Fruit fly (Drosophila melanogaster) whole organism, embryonic: Measurements from ENCODE around the gene inaE.
A peak's percentile ranks its signal among the peaks of the same experiment; 100 is the strongest.

Experiments
- Asciz ChIP-seq: fragments of 200-800 bp; sonication (Bioruptor generic); optimal IDR thresholded peaks from 2 replicates; lab custom pipeline; 2017; ENCODE audit warnings: missing biosample characterization, mild to moderate bottlenecking, missing genetic modification characterization, missing genetic modification reagents
- B-H1 ChIP-seq: fragments of 200-800 bp; sonication (Bioruptor generic); IDR thresholded peaks from 3 replicates; pipeline ENCODE4 v1.3.6; 2022; ENCODE audit warnings: missing biosample characterization, missing genetic modification characterization
- BtbVII ChIP-seq: fragments of 200-800 bp; sonication (Bioruptor generic); optimal IDR thresholded peaks from 3 replicates; lab custom pipeline; 2017; ENCODE audit warnings: missing biosample characterization, mild to moderate bottlenecking, missing genetic modification characterization
- CG11560 ChIP-seq: fragments of 200-800 bp; sonication (Bioruptor generic); IDR thresholded peaks from 3 replicates; pipeline ENCODE4 v1.3.6; 2022; ENCODE audit warnings: missing biosample characterization, missing genetic modification characterization
- CG11695 ChIP-seq: fragments of 200-800 bp; sonication (Bioruptor generic); IDR thresholded peaks from 3 replicates; pipeline ENCODE4 v1.3.6; 2022; ENCODE audit warnings: missing biosample characterization, missing genetic modification characterization
- CG12769 ChIP-seq: fragments of 200-800 bp; sonication (Bioruptor generic); optimal IDR thresholded peaks from 2 replicates; lab custom pipeline; 2019; ENCODE audit warnings: missing biosample characterization, mild to moderate bottlenecking, missing genetic modification characterization, moderate library complexity
- CG13123 ChIP-seq: fragments of 200-800 bp; sonication (Bioruptor generic); optimal IDR thresholded peaks from 2 replicates; lab custom pipeline; 2016; ENCODE audit warnings: missing biosample characterization, missing genetic modification characterization
- CG13624 ChIP-seq: fragments of 200-800 bp; sonication (Bioruptor generic); optimal IDR thresholded peaks from 2 replicates; lab custom pipeline; 2016; ENCODE audit warnings: missing biosample characterization, missing genetic modification characterization
- CG13775 ChIP-seq: fragments of 200-800 bp; sonication (Bioruptor generic); optimal IDR thresholded peaks from 3 replicates; lab custom pipeline; 2017; ENCODE audit warnings: missing biosample characterization, mild to moderate bottlenecking, missing genetic modification characterization
- CG14860 ChIP-seq: fragments of 200-800 bp; sonication (Bioruptor generic); IDR thresholded peaks from 3 replicates; pipeline ENCODE4 v1.3.6; 2022; ENCODE audit warnings: missing biosample characterization, missing genetic modification characterization; ENCODE audit not compliant: partially characterized antibody
- CG17328 ChIP-seq: fragments of 200-800 bp; sonication (Bioruptor generic); IDR thresholded peaks from 2 replicates; pipeline ENCODE4 v1.3.6; 2022; ENCODE audit warnings: missing biosample characterization, missing genetic modification characterization
- CG2116 ChIP-seq: fragments of 200-800 bp; sonication (Bioruptor generic); optimal IDR thresholded peaks from 3 replicates; lab custom pipeline; 2018; ENCODE audit warnings: missing biosample characterization, mild to moderate bottlenecking, missing genetic modification characterization
- CG2889 ChIP-seq: fragments of 200-800 bp; sonication (Bioruptor generic); IDR thresholded peaks from 3 replicates; pipeline ENCODE4 v1.3.6; 2022; ENCODE audit warnings: missing biosample characterization, missing genetic modification characterization
- CG3726 ChIP-seq: fragments of 200-800 bp; sonication (Bioruptor generic); IDR thresholded peaks from 3 replicates; pipeline ENCODE4, ENCODE4 v1.3.6; 2022; ENCODE audit warnings: missing biosample characterization, missing genetic modification characterization
- CG6272 ChIP-seq: fragments of 200-800 bp; sonication (Bioruptor generic); IDR thresholded peaks from 2 replicates; pipeline ENCODE4 v1.3.6; 2022; ENCODE audit warnings: missing biosample characterization, missing genetic modification characterization
- Camta ChIP-seq: fragments of 200-800 bp; sonication (Bioruptor generic); optimal IDR thresholded peaks from 2 replicates; lab custom pipeline; 2016; ENCODE audit warnings: missing biosample characterization, missing genetic modification characterization
- Chrac-16 ChIP-seq: fragments of 200-800 bp; sonication (Bioruptor generic); optimal IDR thresholded peaks from 3 replicates; lab custom pipeline; 2016; ENCODE audit warnings: missing biosample characterization, missing genetic modification characterization
- CoRest ChIP-seq: fragments of 200-800 bp; sonication (Bioruptor generic); optimal IDR thresholded peaks from 3 replicates; lab custom pipeline; 2018; ENCODE audit warnings: missing biosample characterization, mild to moderate bottlenecking, missing genetic modification characterization, moderate library complexity
- Drgx ChIP-seq: fragments of 200-800 bp; sonication (Bioruptor generic); IDR thresholded peaks from 2 replicates; pipeline ENCODE4 v1.3.6; 2022; ENCODE audit warnings: missing biosample characterization, missing genetic modification characterization
- E2f2 ChIP-seq: fragments of 200-800 bp; sonication (Bioruptor generic); IDR thresholded peaks from 2 replicates; pipeline ENCODE4 v1.3.6; 2022; ENCODE audit warnings: missing biosample characterization, missing genetic modification characterization
- HHEX ChIP-seq: fragments of 200-800 bp; sonication (Bioruptor generic); optimal IDR thresholded peaks from 3 replicates; lab custom pipeline; 2017; ENCODE audit warnings: missing biosample characterization, mild to moderate bottlenecking, missing genetic modification characterization, missing genetic modification reagents
- HLHmδ ChIP-seq: fragments of 200-800 bp; sonication (Bioruptor generic); optimal IDR thresholded peaks from 2 replicates; lab custom pipeline; 2018; ENCODE audit warnings: missing biosample characterization, mild to moderate bottlenecking, missing genetic modification characterization, moderate library complexity
- Hr39 ChIP-seq: fragments of >200 bp; optimal IDR thresholded peaks from 2 replicates; lab custom pipeline; 2017
- Hr51 ChIP-seq, 2 experiments: fragments of 200-800 bp; sonication (Bioruptor generic); optimal IDR thresholded peaks; 2 replicates in 1 of 2; 3 replicates in 1 of 2; lab custom pipeline; 2016 to 2018; ENCODE audit warnings: missing biosample characterization in 2 of 2, missing genetic modification characterization in 2 of 2, mild to moderate bottlenecking in 1 of 2, moderate library complexity in 1 of 2
- Hr78 ChIP-seq, 2 experiments: fragments of 200-800 bp in 1 of 2; fragments of >200 bp in 1 of 2; sonication (Bioruptor generic) in 1 of 2; optimal IDR thresholded peaks; 2 replicates each; lab custom pipeline; 2017 to 2019; ENCODE audit warnings: missing biosample characterization in 2 of 2, missing genetic modification characterization in 2 of 2, mild to moderate bottlenecking in 1 of 2, moderate library complexity in 1 of 2
- Max ChIP-seq: fragments of 200-800 bp; sonication (Bioruptor generic); optimal IDR thresholded peaks from 2 replicates; lab custom pipeline; 2016; ENCODE audit warnings: missing biosample characterization, mild to moderate bottlenecking, missing genetic modification characterization
- Meics ChIP-seq: fragments of 200-800 bp; sonication (Bioruptor generic); optimal IDR thresholded peaks from 2 replicates; lab custom pipeline; 2017; ENCODE audit warnings: missing biosample characterization, mild to moderate bottlenecking, missing genetic modification characterization
- PHDP ChIP-seq: fragments of 200-800 bp; sonication (Bioruptor generic); optimal IDR thresholded peaks from 3 replicates; lab custom pipeline; 2018; ENCODE audit warnings: missing biosample characterization, mild to moderate bottlenecking, missing genetic modification characterization, moderate library complexity
- Side ChIP-seq: fragments of 200-800 bp; sonication (Bioruptor generic); optimal IDR thresholded peaks from 2 replicates; lab custom pipeline; 2016; ENCODE audit warnings: missing biosample characterization, missing genetic modification characterization
- Sin3A ChIP-seq: fragments of >200 bp; optimal IDR thresholded peaks from 2 replicates; lab custom pipeline; 2018
- Trl ChIP-seq, 3 experiments: fragments of >200 bp in 2 of 3; fragments of 200-800 bp in 1 of 3; sonication (Bioruptor generic) in 1 of 3; optimal IDR thresholded peaks; 2 replicates in 1 of 3; 3 replicates in 2 of 3; lab custom pipeline; 2016 to 2017; ENCODE audit warnings: missing biosample characterization in 1 of 3, missing genetic modification characterization in 1 of 3
- ash1 ChIP-seq: fragments of 200-800 bp; sonication (Bioruptor generic); optimal IDR thresholded peaks from 2 replicates; lab custom pipeline; 2018; ENCODE audit warnings: missing biosample characterization, mild to moderate bottlenecking, missing genetic modification characterization
- cg ChIP-seq: fragments of 200-800 bp; sonication (Bioruptor generic); optimal IDR thresholded peaks from 3 replicates; lab custom pipeline; 2019; ENCODE audit warnings: missing biosample characterization, mild to moderate bottlenecking, missing genetic modification characterization, moderate library complexity
- chinmo ChIP-seq: fragments of 200-800 bp; sonication (Bioruptor generic); IDR thresholded peaks from 4 replicates; pipeline ENCODE4 v1.3.6; 2022; ENCODE audit warnings: missing biosample characterization, missing genetic modification characterization; ENCODE audit not compliant: partially characterized antibody
- dm ChIP-seq: fragments of 200-800 bp; sonication (Bioruptor generic); optimal IDR thresholded peaks from 3 replicates; lab custom pipeline; 2016; ENCODE audit warnings: missing biosample characterization, missing genetic modification characterization
- dysf ChIP-seq: fragments of 200-800 bp; sonication (Bioruptor generic); IDR thresholded peaks from 3 replicates; pipeline ENCODE4 v1.3.6; 2022; ENCODE audit warnings: missing biosample characterization, missing genetic modification characterization
- en ChIP-seq: fragments of 200-800 bp; sonication (Bioruptor generic); optimal IDR thresholded peaks from 2 replicates; lab custom pipeline; 2016; ENCODE audit warnings: missing biosample characterization, missing genetic modification characterization
- fd102C ChIP-seq: fragments of 200-800 bp; sonication (Bioruptor generic); optimal IDR thresholded peaks from 2 replicates; lab custom pipeline; 2018; ENCODE audit warnings: missing biosample characterization, mild to moderate bottlenecking, missing genetic modification characterization, moderate library complexity
- fd96Cb ChIP-seq: fragments of 200-800 bp; sonication (Bioruptor generic); optimal IDR thresholded peaks from 2 replicates; lab custom pipeline; 2018; ENCODE audit warnings: missing biosample characterization, mild to moderate bottlenecking, missing genetic modification characterization, moderate library complexity
- gem ChIP-seq: fragments of 200-800 bp; sonication (Bioruptor generic); optimal IDR thresholded peaks from 2 replicates; lab custom pipeline; 2019; ENCODE audit warnings: missing biosample characterization, mild to moderate bottlenecking, missing genetic modification characterization, moderate library complexity
- kah ChIP-seq: fragments of 200-800 bp; sonication (Bioruptor generic); optimal IDR thresholded peaks from 2 replicates; lab custom pipeline; 2018; ENCODE audit warnings: missing biosample characterization, mild to moderate bottlenecking, missing genetic modification characterization
- lilli ChIP-seq: fragments of 200-800 bp; sonication (Bioruptor generic); optimal IDR thresholded peaks from 3 replicates; lab custom pipeline; 2016; ENCODE audit warnings: missing biosample characterization, missing genetic modification characterization
- nerfin-1 ChIP-seq: fragments of 200-800 bp; sonication (Bioruptor generic); optimal IDR thresholded peaks from 3 replicates; lab custom pipeline; 2019; ENCODE audit warnings: missing biosample characterization, mild to moderate bottlenecking, missing genetic modification characterization, moderate library complexity
- oc ChIP-seq: fragments of 200-800 bp; sonication (Bioruptor generic); optimal IDR thresholded peaks from 2 replicates; lab custom pipeline; 2018; ENCODE audit warnings: missing biosample characterization, mild to moderate bottlenecking, missing genetic modification characterization, moderate library complexity
- p53 ChIP-seq: fragments of 200-800 bp; sonication (Bioruptor generic); optimal IDR thresholded peaks from 2 replicates; lab custom pipeline; 2016; ENCODE audit warnings: missing biosample characterization, missing genetic modification characterization
- salm ChIP-seq: fragments of 200-800 bp; sonication (Bioruptor generic); optimal IDR thresholded peaks from 2 replicates; lab custom pipeline; 2018; ENCODE audit warnings: missing biosample characterization, mild to moderate bottlenecking, missing genetic modification characterization
- so ChIP-seq: fragments of 200-800 bp; sonication (Bioruptor generic); IDR thresholded peaks from 3 replicates; pipeline ENCODE4 v1.3.6; 2022; ENCODE audit warnings: missing biosample characterization, missing genetic modification characterization
- sob ChIP-seq: fragments of 200-800 bp; sonication (Bioruptor generic); IDR thresholded peaks from 2 replicates; pipeline ENCODE4 v1.3.6; 2022; ENCODE audit warnings: missing biosample characterization, missing genetic modification characterization
- z ChIP-seq: fragments of 200-800 bp; sonication (Bioruptor generic); IDR thresholded peaks from 3 replicates; pipeline ENCODE4 v1.3.6; 2022; ENCODE audit warnings: missing biosample characterization, missing genetic modification characterization

The inaE gene

DNA sequence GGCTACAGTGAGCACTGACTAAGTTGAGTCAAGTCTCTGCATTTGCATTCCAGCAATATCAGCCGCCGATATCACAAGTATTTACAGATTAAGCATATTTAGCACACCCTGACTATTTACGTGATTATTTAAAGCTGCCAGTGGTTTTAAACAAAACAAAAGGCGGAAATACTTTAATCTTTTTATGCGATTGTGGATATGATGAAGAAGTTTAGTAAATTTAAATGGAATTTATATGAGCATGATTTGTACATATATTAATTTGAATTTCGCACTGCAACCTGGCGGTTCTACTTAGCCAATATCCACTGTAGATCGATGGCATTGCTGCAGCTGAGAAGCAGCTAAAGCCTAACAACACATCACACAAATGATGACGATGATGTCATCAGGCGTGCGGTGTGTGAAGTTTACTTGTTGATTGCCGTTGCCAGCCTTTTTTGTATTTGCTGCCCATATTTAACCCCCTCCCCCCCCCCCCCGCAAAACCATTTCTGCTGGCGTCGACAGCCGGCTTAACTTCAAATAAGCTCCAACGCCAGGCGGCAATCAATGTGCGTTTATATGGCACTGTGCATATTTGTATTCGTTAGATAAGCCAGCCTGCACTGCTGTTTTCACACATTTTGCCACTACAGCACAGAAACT, 32.1 kb downstream of the inaE start (continued):
- TF ChIP-seq CG17328 (peak; percentile 54; the same call in 1 of the 2 replicates), CG13775 (GFP tag; lab: Kevin White, UChicago) (peak; percentile 30), fd96Cb (tag; lab: Kevin White, UChicago) (peak; percentile 49), CoRest (peak; percentile 78), cg (GFP tag; lab: Kevin White, UChicago) (no peak), Meics (GFP tag; lab: Kevin White, UChicago) (peak; percentile 63), CG14860 (GFP tag; lab: Robert Waterston, UW) (no peak), Trl (optimal IDR thresholded peaks at IDR 0.05; lab: Kevin White, UChicago) (no peak), Trl (GFP tag; optimal IDR thresholded peaks at IDR 0.05; lab: Kevin White, UChicago) (peak; percentile 44), z (GFP tag; lab: Robert Waterston, UW) (no peak), HHEX (peak; percentile 32), sob (GFP tag; lab: Robert Waterston, UW) (0 out of 2 replicates have a peak, but pooled peaks have one; percentile 37), ash1 (no peak), gem (tag; lab: Kevin White, UChicago) (peak; percentile 78), so (GFP tag; lab: Robert Waterston, UW) (peak; percentile 72), Max (GFP tag; lab: Kevin White, UChicago) (no peak), lilli (GFP tag; lab: Kevin White, UChicago) (peak; percentile 34), Hr78 (GFP tag; optimal IDR thresholded peaks at IDR 0.05; lab: Kevin White, UChicago) (peak in 1 of 2 experiments; percentile 34), chinmo (GFP tag; lab: Robert Waterston, UW) (peak; percentile 79; the same call in 2 of the 4 replicates), Side (GFP tag; lab: Kevin White, UChicago) (peak; percentile 40), Asciz (peak; percentile 54), fd102C (no peak), Chrac-16 (peak; percentile 24), p53 (GFP tag; lab: Kevin White, UChicago) (no peak), CG2116 (GFP tag; lab: Kevin White, UChicago) (peak; percentile 16), CG13624 (GFP tag; lab: Kevin White, UChicago) (peak; percentile 18), CG6272 (GFP tag; lab: Robert Waterston, UW) (no peak), CG13123 (GFP tag; lab: Kevin White, UChicago) (no peak), CG11560 (tag; lab: Robert Waterston, UW) (peak; percentile 55; the same call in 2 of the 3 replicates), kah (GFP tag; lab: Kevin White, UChicago) (peak; percentile 20), E2f2 (0 out of 2 replicates have a peak, but pooled peaks have one; percentile 17), Sin3A (no peak), BtbVII (GFP tag; lab: Kevin White, UChicago) (peak; percentile 51), HLHmδ (GFP tag; lab: Kevin White, UChicago) (no peak), oc (tag; lab: Kevin White, UChicago) (peak; percentile 22), dysf (GFP tag; lab: Robert Waterston, UW) (peak; percentile 82), nerfin-1 (peak; percentile 44), salm (tag; lab: Kevin White, UChicago) (peak; percentile 37), Camta (GFP tag; lab: Kevin White, UChicago) (peak; percentile 80), B-H1 (GFP tag; lab: Robert Waterston, UW) (peak; percentile 26), Hr39 (no peak), Hr51 (GFP tag; optimal IDR thresholded peaks at IDR 0.05; lab: Kevin White, UChicago) (peak in 1 of 2 experiments; percentile 81), en (GFP tag; lab: Kevin White, UChicago) (no peak), Drgx (GFP tag; lab: Robert Waterston, UW) (peak; percentile 75), PHDP (tag; lab: Kevin White, UChicago) (peak; percentile 59), CG2889 (GFP tag; lab: Robert Waterston, UW) (no peak), CG3726 (0 out of 3 replicates have a peak, but pooled peaks have one; percentile 35), CG11695 (GFP tag; lab: Robert Waterston, UW) (peak; percentile 58; the same call in 2 of the 3 replicates), dm (GFP tag; lab: Kevin White, UChicago) (peak; percentile 11), CG12769 (tag; lab: Kevin White, UChicago) (peak; percentile 57)
